Fruit fly (Drosophila melanogaster): Measurements from ENCODE around the gene CG31029.

Gene CG31029

DNA sequence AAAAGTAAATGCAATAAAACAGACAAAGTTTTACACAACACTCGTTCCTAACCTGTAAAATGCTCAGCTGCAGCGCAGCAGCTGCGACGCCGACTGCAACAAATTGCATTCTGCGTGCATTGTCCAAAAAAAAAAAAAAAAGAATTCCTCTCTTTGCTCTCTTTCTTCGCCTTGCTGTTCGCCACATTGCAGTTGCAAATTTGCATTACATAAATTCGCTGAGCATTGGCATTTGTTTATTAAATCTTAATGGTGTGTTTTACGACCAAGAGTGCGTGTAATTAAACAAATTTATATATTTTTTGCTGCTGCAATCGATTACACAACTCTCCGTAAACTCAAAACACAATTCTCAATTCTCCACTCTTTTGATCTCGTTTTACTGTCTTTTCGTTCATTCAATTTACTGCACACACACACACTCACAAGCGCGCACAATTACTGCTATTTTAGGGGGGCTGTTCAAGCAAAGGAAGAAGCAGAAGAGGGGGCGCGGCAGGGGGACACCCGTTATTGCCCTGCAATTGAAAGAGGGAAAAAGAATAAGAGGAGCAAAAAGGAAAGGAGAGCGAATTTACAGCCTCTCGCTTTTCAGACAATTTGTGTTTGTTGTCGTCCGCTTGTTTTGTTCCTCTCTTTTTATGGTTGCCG is 31.7 kb downstream of the CG31029 start:
- peak; percentile 83 for TF ChIP-seq tj (GFP tag; optimal IDR thresholded peaks at IDR 0.05)
- TF ChIP-seq ovo (GFP tag; optimal IDR thresholded peaks at IDR 0.05): peak; percentile 94
- peak; percentile 15 for TF ChIP-seq Mnt (GFP tag; optimal IDR thresholded peaks at IDR 0.05)
- no peak for TF ChIP-seq Crg-1 (GFP tag; optimal IDR thresholded peaks at IDR 0.05)
- no peak for TF ChIP-seq Clk (GFP tag; optimal IDR thresholded peaks at IDR 0.05)
- TF ChIP-seq pad (GFP tag; optimal IDR thresholded peaks at IDR 0.05): peak; percentile 99
- TF ChIP-seq bab1 (GFP tag; optimal IDR thresholded peaks at IDR 0.05): no peak
- peak; percentile 35 for TF ChIP-seq Hr96 (GFP tag; optimal IDR thresholded peaks at IDR 0.05)
- TF ChIP-seq toe (GFP tag; optimal IDR thresholded peaks at IDR 0.05): no peak
- TF ChIP-seq cnc (optimal IDR thresholded peaks at IDR 0.05): no peak
- TF ChIP-seq kay (GFP tag; ENCODE audit: borderline replicate concordance): no peak
- TF ChIP-seq CG1620 (GFP tag; optimal IDR thresholded peaks at IDR 0.05): no peak
- no peak for TF ChIP-seq CG12768 (GFP tag; optimal IDR thresholded peaks at IDR 0.05)

DNA sequence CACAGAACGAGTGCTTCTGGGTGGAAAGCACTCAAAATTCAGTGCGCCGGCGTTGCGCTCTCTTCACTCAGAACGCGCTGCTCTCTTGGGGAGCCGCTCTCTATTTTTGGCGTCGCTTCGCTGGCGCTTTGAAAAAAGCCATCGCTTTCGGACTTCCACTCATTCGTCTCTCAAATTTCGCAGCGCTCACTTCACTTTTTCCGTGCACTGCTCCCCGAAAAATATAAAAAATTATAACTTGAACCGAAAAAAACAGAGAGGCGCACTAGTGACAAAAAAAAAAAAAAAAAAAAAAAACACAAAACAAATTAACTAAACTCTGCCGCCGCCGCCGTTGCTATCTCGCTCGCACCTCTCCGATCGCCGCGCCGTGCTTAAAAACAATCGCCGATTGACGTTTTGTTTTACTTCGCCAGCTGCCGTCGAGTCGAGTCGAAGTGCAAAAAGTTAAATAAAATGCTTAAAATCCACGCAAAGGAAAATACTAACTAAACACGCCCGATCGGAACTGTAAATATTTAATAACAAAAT is 32.8 kb downstream of the CG31029 start:
- TF ChIP-seq CG7101 (tag; optimal IDR thresholded peaks at IDR 0.05): peak; percentile 57
- TF ChIP-seq cic (GFP tag; optimal IDR thresholded peaks at IDR 0.05): peak; percentile 81
- TF ChIP-seq CG14711 (tag; optimal IDR thresholded peaks at IDR 0.05): no peak
- TF ChIP-seq cnc (optimal IDR thresholded peaks at IDR 0.05): no peak
- TF ChIP-seq ovo (GFP tag; optimal IDR thresholded peaks at IDR 0.05): peak; percentile 47
- TF ChIP-seq toe (GFP tag; optimal IDR thresholded peaks at IDR 0.05): peak; percentile 88
- no peak for TF ChIP-seq pad (GFP tag; optimal IDR thresholded peaks at IDR 0.05)
- TF ChIP-seq Hr96 (GFP tag; optimal IDR thresholded peaks at IDR 0.05): peak; percentile 65
- TF ChIP-seq CG11617 (GFP tag; optimal IDR thresholded peaks at IDR 0.05): peak; percentile 76
- peak; percentile 49 for TF ChIP-seq CG1620 (GFP tag; optimal IDR thresholded peaks at IDR 0.05)
- peak; percentile 66 for TF ChIP-seq tj (GFP tag; optimal IDR thresholded peaks at IDR 0.05)
- TF ChIP-seq CG5204 (GFP tag; optimal IDR thresholded peaks at IDR 0.05): peak; percentile 39
- no peak for TF ChIP-seq bab1 (GFP tag; optimal IDR thresholded peaks at IDR 0.05)
- peak; percentile 78 for TF ChIP-seq CG12768 (GFP tag; optimal IDR thresholded peaks at IDR 0.05)
- TF ChIP-seq kay (GFP tag; ENCODE audit: borderline replicate concordance): peak; percentile 79
- TF ChIP-seq CG33017 (tag; optimal IDR thresholded peaks at IDR 0.05): peak; percentile 84
- peak; percentile 38 for TF ChIP-seq CG7045 (GFP tag; optimal IDR thresholded peaks at IDR 0.05)
- peak; percentile 50 for TF ChIP-seq Crg-1 (GFP tag; optimal IDR thresholded peaks at IDR 0.05)
- TF ChIP-seq Clk (GFP tag; optimal IDR thresholded peaks at IDR 0.05): peak; percentile 47
- peak; percentile 65 for TF ChIP-seq Mnt (GFP tag; optimal IDR thresholded peaks at IDR 0.05)

DNA sequence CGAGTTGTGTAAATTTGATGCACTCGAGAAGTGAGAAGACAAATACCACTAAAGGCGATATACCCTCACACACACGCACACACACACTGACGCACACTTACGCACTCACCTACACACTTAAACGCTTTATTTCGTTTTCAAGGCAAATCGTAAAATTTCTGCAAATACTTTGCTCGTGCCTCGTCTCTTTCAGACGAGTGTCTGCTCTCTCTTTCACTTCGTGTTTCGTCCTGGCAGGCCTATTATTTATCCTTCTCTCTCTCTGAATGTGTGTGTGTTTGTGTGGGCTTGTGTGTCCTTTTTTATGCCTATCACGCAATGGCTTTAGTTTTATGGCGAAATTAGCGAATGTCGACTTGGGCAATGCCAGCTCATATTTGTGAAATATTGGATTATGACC is 34.0 kb downstream of the CG31029 start:
- TF ChIP-seq bab1 (GFP tag; optimal IDR thresholded peaks at IDR 0.05) (no peak), CG7101 (tag; optimal IDR thresholded peaks at IDR 0.05) (no peak)

DNA sequence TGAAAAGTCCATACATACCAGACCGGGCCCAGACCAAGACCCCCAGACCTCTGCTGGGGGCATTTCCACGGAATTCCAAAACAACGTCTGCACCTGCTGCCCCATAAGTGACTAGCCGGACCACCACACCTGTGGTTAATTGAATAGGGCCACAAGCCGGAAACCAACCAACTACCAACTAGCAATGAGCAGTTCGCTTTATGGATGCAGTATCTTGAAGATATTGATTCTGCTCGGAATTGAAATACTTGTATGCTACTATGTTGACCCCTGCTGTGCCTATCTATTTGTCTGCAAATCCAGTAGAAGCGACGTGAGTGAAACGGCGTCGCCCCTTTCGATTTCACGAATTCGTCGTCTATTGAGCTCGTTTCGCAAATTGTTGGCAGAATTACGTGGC is 36.3 kb downstream of the CG31029 start:
- TF ChIP-seq CG7101 (tag; optimal IDR thresholded peaks at IDR 0.05) (peak; percentile 19), CG14711 (tag; optimal IDR thresholded peaks at IDR 0.05) (peak; percentile 10), tj (GFP tag; optimal IDR thresholded peaks at IDR 0.05) (no peak), kay (GFP tag; ENCODE audit: borderline replicate concordance) (no peak)

DNA sequence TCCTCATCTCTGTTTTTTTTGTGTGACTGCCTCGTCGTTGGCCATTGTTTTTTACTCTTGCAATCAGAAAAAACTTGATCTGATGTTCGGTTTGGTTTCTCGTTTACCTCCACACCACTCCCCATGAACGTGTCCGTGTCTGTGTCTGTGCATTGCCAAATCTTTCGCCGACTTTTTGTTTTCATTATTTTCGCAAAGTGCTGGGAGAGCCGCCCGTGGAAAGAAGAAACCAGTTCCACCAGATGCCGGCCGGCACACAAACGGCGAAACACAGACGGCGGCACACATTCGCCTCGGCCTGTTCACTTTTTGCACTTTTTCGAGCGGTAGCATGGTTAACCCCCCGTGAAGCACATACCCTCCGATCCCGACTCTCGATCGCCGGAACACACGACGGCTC is 36.8 kb downstream of the CG31029 start:
- TF ChIP-seq CG7101 (tag; optimal IDR thresholded peaks at IDR 0.05) (no peak), CG14711 (tag; optimal IDR thresholded peaks at IDR 0.05) (no peak), CG11617 (GFP tag; optimal IDR thresholded peaks at IDR 0.05) (no peak), Hr96 (GFP tag; optimal IDR thresholded peaks at IDR 0.05) (no peak), CG33017 (tag; optimal IDR thresholded peaks at IDR 0.05) (no peak), bab1 (GFP tag; optimal IDR thresholded peaks at IDR 0.05) (no peak), Clk (GFP tag; optimal IDR thresholded peaks at IDR 0.05) (no peak), CG12768 (GFP tag; optimal IDR thresholded peaks at IDR 0.05) (no peak), pad (GFP tag; optimal IDR thresholded peaks at IDR 0.05) (no peak), Crg-1 (GFP tag; optimal IDR thresholded peaks at IDR 0.05) (no peak), CG7045 (GFP tag; optimal IDR thresholded peaks at IDR 0.05) (no peak), cic (GFP tag; optimal IDR thresholded peaks at IDR 0.05) (no peak), Mnt (GFP tag; optimal IDR thresholded peaks at IDR 0.05) (no peak), ovo (GFP tag; optimal IDR thresholded peaks at IDR 0.05) (no peak)

DNA sequence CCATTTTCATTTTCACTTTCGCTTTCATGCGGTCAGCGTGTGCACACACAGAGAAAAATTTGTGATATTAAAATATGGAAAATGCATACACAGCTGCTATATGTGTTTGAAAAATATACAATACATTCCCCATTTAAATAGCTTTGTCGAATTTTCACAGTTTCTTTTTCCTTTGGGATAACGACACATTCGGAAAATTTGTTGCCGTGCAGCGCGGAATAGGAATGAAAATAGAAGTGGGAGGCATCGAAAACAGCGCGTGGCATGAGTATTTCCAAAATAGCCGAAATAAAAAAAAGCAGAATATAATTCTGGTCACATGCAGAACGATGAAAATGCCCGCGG is 39.5 kb downstream of the CG31029 start:
- TF ChIP-seq cic (GFP tag; optimal IDR thresholded peaks at IDR 0.05) (no peak), kay (GFP tag; ENCODE audit: borderline replicate concordance) (no peak), CG14711 (tag; optimal IDR thresholded peaks at IDR 0.05) (no peak), Clk (GFP tag; optimal IDR thresholded peaks at IDR 0.05) (no peak), CG11617 (GFP tag; optimal IDR thresholded peaks at IDR 0.05) (no peak), pad (GFP tag; optimal IDR thresholded peaks at IDR 0.05) (no peak), bab1 (GFP tag; optimal IDR thresholded peaks at IDR 0.05) (no peak), CG7045 (GFP tag; optimal IDR thresholded peaks at IDR 0.05) (no peak), Hr96 (GFP tag; optimal IDR thresholded peaks at IDR 0.05) (no peak), tj (GFP tag; optimal IDR thresholded peaks at IDR 0.05) (no peak), Crg-1 (GFP tag; optimal IDR thresholded peaks at IDR 0.05) (no peak), Mnt (GFP tag; optimal IDR thresholded peaks at IDR 0.05) (no peak), CG33017 (tag; optimal IDR thresholded peaks at IDR 0.05) (no peak)

Measured in whole organism, adult.